Worm (Caenorhabditis elegans): ENCODE data around the gene F36G9.3.

DNA sequence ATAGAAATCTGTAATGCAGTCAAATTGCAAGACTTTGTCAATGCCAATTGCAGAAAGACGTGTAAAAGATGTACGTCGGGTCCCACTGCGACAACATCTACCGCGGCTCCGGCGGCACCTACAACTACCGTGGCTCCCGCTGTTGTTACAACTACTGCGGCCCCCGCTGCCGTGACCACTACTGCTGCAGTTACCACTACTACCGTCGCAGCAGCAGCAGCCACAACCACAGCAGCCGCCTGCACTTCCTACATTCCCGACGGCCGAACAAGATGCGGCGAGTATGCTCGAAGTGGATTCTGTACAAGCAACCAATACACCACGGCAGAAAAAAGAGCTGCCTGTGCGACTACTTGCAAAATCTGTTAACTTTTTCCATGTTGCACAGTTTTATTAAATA, 42.4 kb upstream of the F36G9.3 start:
- TF ChIP-seq snpc-4 (GFP tag; optimal IDR thresholded peaks at IDR 0.05) (no peak), snpc-4 (tag; optimal IDR thresholded peaks at IDR 0.05) (no peak), rec-8 (tag; optimal IDR thresholded peaks at IDR 0.05) (no peak), gei-17 (GFP tag; optimal IDR thresholded peaks at IDR 0.05) (no peak), hlh-12 (tag; optimal IDR thresholded peaks at IDR 0.05) (no peak), Y53G8AR.9 (GFP tag; conservative IDR thresholded peaks at IDR 0.05) (no peak), rpc-1 (optimal IDR thresholded peaks at IDR 0.05) (no peak), rpc-1 (tag; optimal IDR thresholded peaks at IDR 0.05) (no peak), F37B4.10 (GFP tag; IDR thresholded peaks at IDR 0.05) (no peak)
